Worm (Caenorhabditis elegans) whole organism, young adult: ENCODE data around the gene cogc-4.
"Not testable (repeated sequence)": the region's sequence is repeated elsewhere in the genome, so short reads cannot be mapped to it uniquely, and the experiment has no call there.

ENCODE experiments used
- B0261.1 ChIP-seq: sonication (generic microtip); optimal IDR thresholded peaks from 2 replicates; lab custom pipeline; 2016; ENCODE audit warnings: mild to moderate bottlenecking, missing genetic modification characterization, moderate library complexity, missing compliant biosample characterization
- B0336.3 ChIP-seq: fragments of 200-800 bp; sonication (Bioruptor generic); IDR thresholded peaks from 2 replicates; pipeline ENCODE4 v1.3.6; 2022; ENCODE audit warnings: missing genetic modification characterization, missing compliant biosample characterization
- D2030.7 ChIP-seq: fragments of 200-800 bp; sonication (Bioruptor generic); IDR thresholded peaks from 2 replicates; pipeline ENCODE4 v1.3.6; 2022; ENCODE audit warnings: missing genetic modification reagents, missing genetic modification characterization, missing compliant biosample characterization
- F10E7.11 ChIP-seq: sonication (generic microtip); optimal IDR thresholded peaks from 2 replicates; lab custom pipeline; 2017; ENCODE audit warnings: mild to moderate bottlenecking, missing genetic modification characterization, moderate library complexity, missing compliant biosample characterization
- F33H1.4 ChIP-seq: fragments of 200-800 bp; sonication (Bioruptor generic); IDR thresholded peaks from 2 replicates; pipeline ENCODE4 v1.3.6; 2022; ENCODE audit warnings: missing genetic modification reagents, missing genetic modification characterization, missing compliant biosample characterization
- F49E8.2 ChIP-seq: sonication (generic microtip); optimal IDR thresholded peaks from 3 replicates; lab custom pipeline; 2017; ENCODE audit warnings: missing genetic modification characterization, mild to moderate bottlenecking, missing compliant biosample characterization, antibody characterized with exemption, moderate library complexity; ENCODE audit not compliant: insufficient read depth
- T26A5.8 ChIP-seq: sonication (generic microtip); optimal IDR thresholded peaks from 2 replicates; lab custom pipeline; 2016; ENCODE audit warnings: missing genetic modification characterization, missing compliant biosample characterization
- Y53F4B.3 ChIP-seq: fragments of 200-800 bp; sonication (Bioruptor generic); IDR thresholded peaks from 2 replicates; pipeline ENCODE4 v1.3.6; 2022; ENCODE audit warnings: missing genetic modification reagents, missing genetic modification characterization, missing compliant biosample characterization
- Y56A3A.18 ChIP-seq: fragments of 200-800 bp; sonication (Bioruptor generic); IDR thresholded peaks from 2 replicates; pipeline ENCODE4 v1.3.6; 2022; ENCODE audit warnings: missing genetic modification reagents, missing genetic modification characterization, missing compliant biosample characterization
- Y67H2A.10 ChIP-seq: fragments of 200-800 bp; sonication (Bioruptor generic); conservative IDR thresholded peaks from 2 replicates; pipeline ENCODE4 v1.3.6; 2022; ENCODE audit warnings: missing genetic modification reagents, missing genetic modification characterization, missing compliant biosample characterization
- Y79H2A.3 ChIP-seq: fragments of 200-800 bp; sonication (Bioruptor generic); conservative IDR thresholded peaks from 2 replicates; pipeline ENCODE4 v1.3.6; 2022; ENCODE audit warnings: missing genetic modification reagents, missing genetic modification characterization, missing compliant biosample characterization
- aptf-2 ChIP-seq: fragments of 200-800 bp; sonication (Bioruptor generic); conservative IDR thresholded peaks from 2 replicates; pipeline ENCODE4 v1.3.6; 2022; ENCODE audit warnings: missing genetic modification reagents, missing genetic modification characterization, missing compliant biosample characterization
- athp-1 ChIP-seq: sonication (generic microtip); optimal IDR thresholded peaks from 2 replicates; lab custom pipeline; 2017; ENCODE audit warnings: mild to moderate bottlenecking, missing genetic modification characterization, missing compliant biosample characterization
- attf-5 ChIP-seq: fragments of 200-800 bp; sonication (Bioruptor generic); optimal IDR thresholded peaks from 2 replicates; lab custom pipeline; 2018; ENCODE audit warnings: mild to moderate bottlenecking, missing genetic modification characterization, missing compliant biosample characterization
- attf-6 ChIP-seq: fragments of 200-800 bp; sonication (Bioruptor generic); IDR thresholded peaks from 2 replicates; pipeline ENCODE4 v1.3.6; 2022; ENCODE audit warnings: missing genetic modification reagents, missing genetic modification characterization, missing compliant biosample characterization
- bed-1 ChIP-seq: fragments of 200-800 bp; sonication (Bioruptor generic); IDR thresholded peaks from 2 replicates; pipeline ENCODE4 v1.3.6; 2022; ENCODE audit warnings: missing genetic modification reagents, missing genetic modification characterization, missing compliant biosample characterization
- bed-2 ChIP-seq: fragments of 200-800 bp; sonication (Bioruptor generic); IDR thresholded peaks from 2 replicates; pipeline ENCODE4 v1.3.6; 2022; ENCODE audit warnings: missing genetic modification reagents, missing genetic modification characterization, missing compliant biosample characterization
- ccch-3 ChIP-seq: fragments of 200-800 bp; sonication (Bioruptor generic); optimal IDR thresholded peaks from 2 replicates; lab custom pipeline; 2018; ENCODE audit warnings: mild to moderate bottlenecking, missing genetic modification characterization, missing compliant biosample characterization
- cebp-1 ChIP-seq, 2 experiments: fragments of 200-800 bp in 1 of 2; sonication (Bioruptor generic) in 1 of 2; sonication (generic microtip) in 1 of 2; IDR thresholded peaks in 1 of 2; optimal IDR thresholded peaks in 1 of 2; 2 replicates each; pipeline versions ENCODE4 v1.3.6 to Lab custom; 2017 to 2022; ENCODE audit warnings: missing compliant biosample characterization in 2 of 2, missing genetic modification characterization in 2 of 2, mild to moderate bottlenecking in 1 of 2, missing genetic modification reagents in 1 of 2, moderate library complexity in 1 of 2
- ceh-27 ChIP-seq: fragments of 200-800 bp; sonication (Bioruptor generic); optimal IDR thresholded peaks from 2 replicates; lab custom pipeline; 2018; ENCODE audit warnings: mild to moderate bottlenecking, missing genetic modification characterization, moderate library complexity, missing compliant biosample characterization
- ceh-79 ChIP-seq: sonication (generic microtip); optimal IDR thresholded peaks from 2 replicates; lab custom pipeline; 2017; ENCODE audit warnings: mild to moderate bottlenecking, missing genetic modification characterization, missing compliant biosample characterization
- dox-1 ChIP-seq: fragments of 200-800 bp; sonication (Bioruptor generic); IDR thresholded peaks from 2 replicates; pipeline ENCODE4 v1.3.6; 2022; ENCODE audit warnings: missing genetic modification reagents, missing genetic modification characterization, missing compliant biosample characterization
- dpl-1 ChIP-seq: fragments of 150-350 bp; optimal IDR thresholded peaks from 2 replicates; lab custom pipeline; 2014; ENCODE audit warnings: missing biosample characterization, missing genetic modification reagents, missing genetic modification characterization
- egl-44 ChIP-seq: fragments of 200-800 bp; sonication (Bioruptor generic); IDR thresholded peaks from 2 replicates; pipeline ENCODE4 v1.3.6; 2022; ENCODE audit warnings: missing genetic modification reagents, missing genetic modification characterization, missing compliant biosample characterization
- egrh-3 ChIP-seq: fragments of 200-800 bp; sonication (Bioruptor generic); IDR thresholded peaks from 2 replicates; pipeline ENCODE4 v1.3.6; 2022; ENCODE audit warnings: missing genetic modification reagents, missing genetic modification characterization, missing compliant biosample characterization
- gei-17 ChIP-seq: fragments of 200-800 bp; sonication (Bioruptor generic); optimal IDR thresholded peaks from 2 replicates; lab custom pipeline; 2018; ENCODE audit warnings: mild to moderate bottlenecking, missing genetic modification characterization, missing compliant biosample characterization
- hlh-12 ChIP-seq: sonication (generic microtip); optimal IDR thresholded peaks from 2 replicates; lab custom pipeline; 2016; ENCODE audit warnings: missing genetic modification characterization, missing compliant biosample characterization
- hsf-1 ChIP-seq: fragments of 200-800 bp; sonication (Bioruptor generic); IDR thresholded peaks from 2 replicates; pipeline ENCODE4 v1.3.6; 2022; ENCODE audit warnings: missing genetic modification reagents, missing genetic modification characterization, missing compliant biosample characterization
- let-526 ChIP-seq: fragments of 200-800 bp; sonication (Bioruptor generic); IDR thresholded peaks from 2 replicates; pipeline ENCODE4 v1.3.6; 2022; ENCODE audit warnings: missing genetic modification reagents, missing genetic modification characterization, missing compliant biosample characterization
- lin-26 ChIP-seq: fragments of 200-800 bp; sonication (Bioruptor generic); IDR thresholded peaks from 2 replicates; pipeline ENCODE4 v1.3.6; 2022; ENCODE audit warnings: missing genetic modification reagents, missing genetic modification characterization, missing compliant biosample characterization
- lin-40 ChIP-seq: sonication (generic microtip); optimal IDR thresholded peaks from 2 replicates; lab custom pipeline; 2016; ENCODE audit warnings: missing genetic modification characterization, mild to moderate bottlenecking, missing compliant biosample characterization, missing genotype, missing genetic modification reagents
- madf-10 ChIP-seq: sonication (generic microtip); optimal IDR thresholded peaks from 2 replicates; lab custom pipeline; 2016; ENCODE audit warnings: mild to moderate bottlenecking, missing genetic modification characterization, missing compliant biosample characterization
- madf-3 ChIP-seq: fragments of 200-800 bp; sonication (Bioruptor generic); IDR thresholded peaks from 2 replicates; pipeline ENCODE4 v1.3.6; 2022; ENCODE audit warnings: missing genetic modification reagents, missing genetic modification characterization, missing compliant biosample characterization
- madf-6 ChIP-seq: fragments of 200-800 bp; sonication (Bioruptor generic); IDR thresholded peaks from 2 replicates; pipeline ENCODE4 v1.3.6; 2022; ENCODE audit warnings: missing genetic modification reagents, missing genetic modification characterization, missing compliant biosample characterization
- madf-8 ChIP-seq: fragments of 200-800 bp; sonication (Bioruptor generic); conservative IDR thresholded peaks from 2 replicates; pipeline ENCODE4 v1.3.6; 2022; ENCODE audit warnings: missing genetic modification reagents, missing genetic modification characterization, missing compliant biosample characterization
- nhr-27 ChIP-seq: fragments of 200-800 bp; sonication (Bioruptor generic); optimal IDR thresholded peaks from 2 replicates; lab custom pipeline; 2018; ENCODE audit warnings: mild to moderate bottlenecking, missing genetic modification characterization, moderate library complexity, missing compliant biosample characterization
- rec-8 ChIP-seq, 2 experiments: sonication (generic microtip); optimal IDR thresholded peaks; 2 replicates each; lab custom pipeline; 2016; ENCODE audit warnings: mild to moderate bottlenecking in 2 of 2, missing genetic modification characterization in 2 of 2, missing genetic modification reagents in 2 of 2, missing genotype in 2 of 2, missing biosample characterization in 1 of 2, missing compliant biosample characterization in 1 of 2, moderate library complexity in 1 of 2
- unc-130 ChIP-seq: sonication (generic microtip); optimal IDR thresholded peaks from 2 replicates; lab custom pipeline; 2016; ENCODE audit warnings: missing genetic modification reagents, missing genetic modification characterization, missing compliant biosample characterization
- xnd-1 ChIP-seq: sonication (generic microtip); optimal IDR thresholded peaks from 2 replicates; lab custom pipeline; 2016; ENCODE audit warnings: missing genotype, missing genetic modification reagents, missing genetic modification characterization, missing compliant biosample characterization
- ztf-28 ChIP-seq: fragments of 200-800 bp; sonication (Bioruptor generic); IDR thresholded peaks from 2 replicates; pipeline ENCODE4 v1.3.6; 2022; ENCODE audit warnings: missing genetic modification reagents, missing genetic modification characterization, missing compliant biosample characterization

Gene cogc-4

ce11 chrII:1441479-1441878 is 38.2 kb downstream of the cogc-4 start:
- TF ChIP-seq lin-40 (tag; lab: Kevin White, UChicago) (no peak), ceh-79 (tag; lab: Kevin White, UChicago) (no peak), xnd-1 (tag; lab: Kevin White, UChicago) (no peak), madf-6 (GFP tag; lab: Robert Waterston, UW) (no peak), Y79H2A.3 (GFP tag; lab: Robert Waterston, UW) (no peak), ccch-3 (GFP tag; lab: Kevin White, UChicago) (no peak), bed-2 (GFP tag; lab: Robert Waterston, UW) (no peak), lin-26 (GFP tag; lab: Robert Waterston, UW) (no peak), gei-17 (GFP tag; lab: Kevin White, UChicago) (no peak), F49E8.2 (no peak), egrh-3 (no peak), madf-10 (no peak), nhr-27 (tag; lab: Kevin White, UChicago) (no peak)
- TF ChIP-seq, all 124 proteins: peak for 0

ce11 chrII:1444911-1445310 is 41.7 kb downstream of the cogc-4 start, which contains the start of gene scl-17:
TSS of gene scl-17 (plus strand) at chrII:1445211.
- no peak for TF ChIP-seq rec-8 (tag; optimal IDR thresholded peaks at IDR 0.05; lab: Kevin White, UChicago)
- no peak for TF ChIP-seq madf-3 (GFP tag; lab: Robert Waterston, UW)
- TF ChIP-seq B0261.1 (tag; lab: Kevin White, UChicago), result no peak
- TF ChIP-seq athp-1 (tag; lab: Kevin White, UChicago), result no peak
- TF ChIP-seq ztf-28 (GFP tag; lab: Robert Waterston, UW), result no peak
- no peak for TF ChIP-seq egl-44
- TF ChIP-seq T26A5.8 (tag; lab: Kevin White, UChicago), result no peak
- TF ChIP-seq xnd-1 (tag; lab: Kevin White, UChicago), result no peak
- TF ChIP-seq madf-8, result no peak
- TF ChIP-seq Y53F4B.3 (GFP tag; lab: Robert Waterston, UW), result no peak
- TF ChIP-seq egrh-3, result no peak
- TF ChIP-seq dpl-1, result no peak
- no peak for TF ChIP-seq B0336.3 (GFP tag; lab: Robert Waterston, UW)
- TF ChIP-seq hlh-12 (tag; lab: Kevin White, UChicago), result no peak
- TF ChIP-seq ceh-27 (GFP tag; lab: Kevin White, UChicago), result no peak
- no peak for TF ChIP-seq dox-1 (GFP tag; lab: Robert Waterston, UW)
- no peak for TF ChIP-seq unc-130 (GFP tag; lab: Kevin White, UChicago)
- TF ChIP-seq attf-5 (GFP tag; lab: Kevin White, UChicago), result no peak
- no peak for TF ChIP-seq F10E7.11 (tag; lab: Kevin White, UChicago)

ce11 chrII:1446696-1447293 is 43.6 kb downstream of the cogc-4 start, which contains the start of gene Y51H7C.12:
TSS of gene Y51H7C.12 (minus strand) at chrII:1446746.
- TF ChIP-seq aptf-2 (GFP tag; lab: Robert Waterston, UW), result peak; percentile 90
- TF ChIP-seq, all 124 proteins: peak for 1; not testable (repeated sequence) for 123

ce11 chrII:1451975-1452374 is 48.7 kb downstream of the cogc-4 start:
- TF ChIP-seq Y67H2A.10, result 0 out of 2 replicates have a peak, but pooled peaks have one; percentile 38
- TF ChIP-seq F33H1.4 (GFP tag; lab: Robert Waterston, UW), result 0 out of 2 replicates have a peak, but pooled peaks have one; percentile 25
- TF ChIP-seq Y53F4B.3 (GFP tag; lab: Robert Waterston, UW), result peak; percentile 25; the same call in 1 of the 2 replicates
- TF ChIP-seq let-526 (GFP tag; lab: Robert Waterston, UW), result 0 out of 2 replicates have a peak, but pooled peaks have one; percentile 24
- 0 out of 2 replicates have a peak, but pooled peaks have one; percentile 14 for TF ChIP-seq D2030.7 (GFP tag; lab: Robert Waterston, UW)
- TF ChIP-seq attf-6 (GFP tag; lab: Robert Waterston, UW), result 0 out of 2 replicates have a peak, but pooled peaks have one; percentile 26
- TF ChIP-seq bed-1 (GFP tag; lab: Robert Waterston, UW), result peak; percentile 92
- TF ChIP-seq madf-8, result 0 out of 2 replicates have a peak, but pooled peaks have one; percentile 5
- TF ChIP-seq Y56A3A.18, result peak; percentile 61; the same call in 1 of the 2 replicates
- 0 out of 2 replicates have a peak, but pooled peaks have one; percentile 30 for TF ChIP-seq cebp-1 (GFP tag; IDR thresholded peaks at IDR 0.05; lab: Robert Waterston, UW)
- TF ChIP-seq cebp-1 (tag; optimal IDR thresholded peaks at IDR 0.05; lab: Kevin White, UChicago), result not testable (repeated sequence)
- TF ChIP-seq hsf-1 (GFP tag; lab: Robert Waterston, UW), result peak; percentile 31; the same call in 1 of the 2 replicates
- TF ChIP-seq, all 124 proteins: peak for 11; not testable (repeated sequence) for 113
